Worm (Caenorhabditis elegans): ENCODE measurements around the gene cnnm-5.

ce11 chrIII:3829105-3829504 lies at the start of gene cnnm-5:
- TF ChIP-seq nhr-28 (tag; optimal IDR thresholded peaks at IDR 0.05) (no peak), aha-1 (tag; optimal IDR thresholded peaks at IDR 0.05) (no peak), pqm-1 (tag; optimal IDR thresholded peaks at IDR 0.05) (no peak), sup-37 (GFP tag; optimal IDR thresholded peaks at IDR 0.05) (no peak), F16B12.6 (tag; optimal IDR thresholded peaks at IDR 0.05) (no peak), egl-13 (tag; optimal IDR thresholded peaks at IDR 0.05) (no peak), nhr-76 (tag; optimal IDR thresholded peaks at IDR 0.05) (no peak)

Data from whole organism, L1 larva.